Fruit fly (Drosophila melanogaster): ENCODE data around the gene CG10681.
A peak's percentile ranks its signal among the peaks of the same experiment; 100 is the strongest.

The CG10681 gene

dm6 chr3L:12523941-12524340 lies 22.6 kb downstream of the CG10681 start, which contains the start of the genes ver and Gcn5 (continued):
- TF ChIP-seq esg (GFP tag; conservative IDR thresholded peaks at IDR 0.05) (peak; percentile 89), CG18599 (GFP tag; optimal IDR thresholded peaks at IDR 0.05) (peak; percentile 94), chm (GFP tag; IDR thresholded peaks at IDR 0.05) (peak; percentile 92), CG8359 (GFP tag; optimal IDR thresholded peaks at IDR 0.05; ENCODE audit: borderline replicate concordance) (peak; percentile 60), CG4854 (GFP tag; optimal IDR thresholded peaks at IDR 0.05) (peak; percentile 80), Dfd (GFP tag; optimal IDR thresholded peaks at IDR 0.05) (no peak), kni (GFP tag; optimal IDR thresholded peaks at IDR 0.05) (no peak), CG17385 (GFP tag; optimal IDR thresholded peaks at IDR 0.05) (peak; percentile 88), CG8765 (GFP tag; IDR thresholded peaks at IDR 0.05) (peak; percentile 86), Side (GFP tag; optimal IDR thresholded peaks at IDR 0.05) (peak; percentile 78), ind (GFP tag; optimal IDR thresholded peaks at IDR 0.05) (peak; percentile 90), NK7.1 (GFP tag; optimal IDR thresholded peaks at IDR 0.05) (peak; percentile 73), Sry-δ (GFP tag; optimal IDR thresholded peaks at IDR 0.05) (peak; percentile 41), CG13296 (GFP tag; optimal IDR thresholded peaks at IDR 0.05) (peak; percentile 92), ewg (GFP tag; optimal IDR thresholded peaks at IDR 0.05) (peak; percentile 90), nerfin-1 (tag; optimal IDR thresholded peaks at IDR 0.05) (peak; percentile 82), CG16813 (GFP tag; IDR thresholded peaks at IDR 0.05; ENCODE audit: partially characterized antibody) (no peak), CG32767 (GFP tag; IDR thresholded peaks at IDR 0.05) (peak; percentile 90), PHDP (tag; optimal IDR thresholded peaks at IDR 0.05) (peak; percentile 94), Fer2 (tag; optimal IDR thresholded peaks at IDR 0.05) (peak; percentile 84), wek (GFP tag; optimal IDR thresholded peaks at IDR 0.05) (peak; percentile 52), CG12391 (tag; optimal IDR thresholded peaks at IDR 0.05) (peak; percentile 95), D19A (tag; optimal IDR thresholded peaks at IDR 0.05) (peak; percentile 84), Usf (GFP tag; optimal IDR thresholded peaks at IDR 0.05) (peak; percentile 86), btn (GFP tag; optimal IDR thresholded peaks at IDR 0.05) (peak; percentile 63), grau (tag; optimal IDR thresholded peaks at IDR 0.05) (peak; percentile 89), Oli (tag; optimal IDR thresholded peaks at IDR 0.05) (peak; percentile 90), CoRest (tag; optimal IDR thresholded peaks at IDR 0.05) (peak; percentile 94), NC2β (GFP tag; optimal IDR thresholded peaks at IDR 0.05) (peak; percentile 72), Sry-β (GFP tag; optimal IDR thresholded peaks at IDR 0.05) (peak; percentile 36), fd102C (GFP tag; optimal IDR thresholded peaks at IDR 0.05) (no peak), CG12155 (GFP tag; optimal IDR thresholded peaks at IDR 0.05) (peak; percentile 89), sisA (GFP tag; IDR thresholded peaks at IDR 0.05) (peak; percentile 92), CG18262 (tag; optimal IDR thresholded peaks at IDR 0.05) (peak; percentile 90), ac (GFP tag; optimal IDR thresholded peaks at IDR 0.05) (peak; percentile 20), CG6854 (GFP tag; optimal IDR thresholded peaks at IDR 0.05) (peak; percentile 76), CG15601 (tag; optimal IDR thresholded peaks at IDR 0.05) (peak; percentile 87), ato (GFP tag; IDR thresholded peaks at IDR 0.05; ENCODE audit: partially characterized antibody) (no peak), ro (GFP tag; IDR thresholded peaks at IDR 0.05) (peak; percentile 68; the same call in 1 of the 2 replicates), CG16779 (GFP tag; IDR thresholded peaks at IDR 0.05) (peak; percentile 82; the same call in 1 of the 2 replicates), aop (GFP tag; IDR thresholded peaks at IDR 0.05) (0 out of 2 replicates have a peak, but pooled peaks have one; percentile 52), HmgD (GFP tag; optimal IDR thresholded peaks at IDR 0.05) (no peak), inv (GFP tag; IDR thresholded peaks at IDR 0.05; ENCODE audit: partially characterized antibody) (no peak), Eip74EF (GFP tag; optimal IDR thresholded peaks at IDR 0.05) (peak in 1 of 2 experiments; percentile 81), CG7745 (tag; optimal IDR thresholded peaks at IDR 0.05) (peak; percentile 66), CG9215 (GFP tag; IDR thresholded peaks at IDR 0.05) (peak; percentile 85), CG3065 (GFP tag; optimal IDR thresholded peaks at IDR 0.05) (peak; percentile 65), CG13624 (GFP tag; optimal IDR thresholded peaks at IDR 0.05) (peak; percentile 85), peb (GFP tag; IDR thresholded peaks at IDR 0.05) (peak; percentile 79), gcm (GFP tag; optimal IDR thresholded peaks at IDR 0.05) (peak; percentile 88)
